Fruit fly (Drosophila melanogaster): ENCODE data around the gene daed.

daed gene

DNA sequence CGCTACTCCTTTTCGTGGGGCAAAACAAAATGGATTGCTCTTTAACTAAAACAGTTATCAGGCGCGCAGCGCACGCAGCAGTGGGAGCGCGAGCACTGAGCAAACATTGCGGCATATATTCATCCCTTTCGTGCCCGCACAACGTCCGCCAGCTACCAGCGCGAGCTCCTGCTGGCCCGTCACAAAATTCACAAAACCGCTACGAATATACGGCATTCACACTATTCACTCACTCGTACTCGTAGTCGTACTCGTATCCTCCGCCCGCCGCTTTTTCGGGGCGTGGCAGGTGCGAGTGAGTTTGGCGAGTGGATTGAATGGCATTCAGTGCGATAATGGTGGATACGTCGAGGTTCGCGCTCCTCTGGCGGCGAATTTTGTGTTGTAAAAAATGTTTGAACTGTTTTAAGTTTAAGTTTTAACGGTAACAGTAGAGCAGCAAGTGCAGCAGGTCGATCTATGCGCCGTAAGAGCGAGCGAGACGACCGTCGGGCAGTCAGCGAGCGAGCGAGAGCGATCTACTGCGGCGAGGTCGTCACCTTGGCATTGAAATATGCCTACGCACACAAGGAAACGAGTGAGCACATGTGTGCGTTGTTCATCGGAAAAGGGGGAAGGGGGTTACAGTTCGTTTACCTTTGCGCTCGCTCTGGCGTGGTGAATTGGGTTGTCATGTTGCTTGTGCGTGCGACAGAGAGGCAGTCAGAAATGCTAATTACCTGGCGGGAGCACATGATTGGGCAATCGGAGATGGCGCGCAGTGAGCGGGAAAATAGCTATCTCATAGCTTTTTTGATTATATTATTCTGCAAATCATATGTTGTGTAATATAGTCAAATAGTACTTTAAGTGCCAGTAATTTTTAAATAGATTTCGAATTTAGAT lies 19.3 kb downstream of the daed start:
- TF ChIP-seq OdsH (GFP tag; optimal IDR thresholded peaks at IDR 0.05): peak; percentile 68
- TF ChIP-seq CG31627 (GFP tag; optimal IDR thresholded peaks at IDR 0.05): peak; percentile 65
- TF ChIP-seq Sox14 (GFP tag; optimal IDR thresholded peaks at IDR 0.05): peak; percentile 48
- TF ChIP-seq CG3032 (tag; optimal IDR thresholded peaks at IDR 0.05): peak; percentile 31
- peak; percentile 84 for TF ChIP-seq Eip75B (GFP tag; optimal IDR thresholded peaks at IDR 0.05)
- peak; percentile 61 for TF ChIP-seq lz (GFP tag; optimal IDR thresholded peaks at IDR 0.05)
- no peak for TF ChIP-seq spab (GFP tag; optimal IDR thresholded peaks at IDR 0.05)
- TF ChIP-seq Sox15 (GFP tag; optimal IDR thresholded peaks at IDR 0.05): no peak
- TF ChIP-seq achi (GFP tag; optimal IDR thresholded peaks at IDR 0.05): peak; percentile 67
- no peak for TF ChIP-seq CG15336 (GFP tag; IDR thresholded peaks at IDR 0.05)
- TF ChIP-seq Ets21C (GFP tag; optimal IDR thresholded peaks at IDR 0.05): peak; percentile 52
- no peak for TF ChIP-seq CG11294 (GFP tag; IDR thresholded peaks at IDR 0.05)
- TF ChIP-seq CG8632 (GFP tag; optimal IDR thresholded peaks at IDR 0.05): peak; percentile 7
- peak; percentile 69 for TF ChIP-seq pdm3 (GFP tag; optimal IDR thresholded peaks at IDR 0.05)
- TF ChIP-seq CG32006 (GFP tag; optimal IDR thresholded peaks at IDR 0.05): peak; percentile 67
- peak; percentile 47 for TF ChIP-seq net (GFP tag; optimal IDR thresholded peaks at IDR 0.05)
- no peak for TF ChIP-seq CG7368 (GFP tag; optimal IDR thresholded peaks at IDR 0.05)
- TF ChIP-seq Hr38 (GFP tag; optimal IDR thresholded peaks at IDR 0.05): no peak
- no peak for TF ChIP-seq CG6163 (GFP tag; IDR thresholded peaks at IDR 0.05)
- peak; percentile 0 for TF ChIP-seq fd59A (GFP tag; optimal IDR thresholded peaks at IDR 0.05)
- TF ChIP-seq CG6808 (GFP tag; optimal IDR thresholded peaks at IDR 0.05): peak; percentile 55
- peak; percentile 31 for TF ChIP-seq CG8319 (GFP tag; optimal IDR thresholded peaks at IDR 0.05)
- TF ChIP-seq CG10631 (GFP tag; optimal IDR thresholded peaks at IDR 0.05): peak; percentile 74
- TF ChIP-seq CG1621 (tag; optimal IDR thresholded peaks at IDR 0.05): peak; percentile 93
- peak; percentile 67 for TF ChIP-seq CG9139 (GFP tag; optimal IDR thresholded peaks at IDR 0.05)
- peak; percentile 9 for TF ChIP-seq CG10669 (GFP tag; optimal IDR thresholded peaks at IDR 0.05)
- TF ChIP-seq svp (GFP tag): peak; percentile 100
- peak; percentile 34 for TF ChIP-seq dac (GFP tag; optimal IDR thresholded peaks at IDR 0.05)
- peak; percentile 23 for TF ChIP-seq CG6792 (GFP tag; optimal IDR thresholded peaks at IDR 0.05)
- TF ChIP-seq Eip93F (GFP tag; optimal IDR thresholded peaks at IDR 0.05): no peak
- TF ChIP-seq CG34406 (GFP tag; optimal IDR thresholded peaks at IDR 0.05): peak; percentile 1
- TF ChIP-seq Blimp-1 (GFP tag; optimal IDR thresholded peaks at IDR 0.05): peak; percentile 21
- TF ChIP-seq fd85E (GFP tag; optimal IDR thresholded peaks at IDR 0.05): no peak
- peak; percentile 77 for TF ChIP-seq Hr39 (GFP tag; optimal IDR thresholded peaks at IDR 0.05)
- no peak for TF ChIP-seq CG11902 (GFP tag; optimal IDR thresholded peaks at IDR 0.05)
- TF ChIP-seq Ets96B (tag; optimal IDR thresholded peaks at IDR 0.05): peak; percentile 44
- TF ChIP-seq CG3919 (GFP tag; optimal IDR thresholded peaks at IDR 0.05): peak; percentile 32
- peak; percentile 52 for TF ChIP-seq esn (GFP tag; optimal IDR thresholded peaks at IDR 0.05)
- no peak for TF ChIP-seq Gug (GFP tag; IDR thresholded peaks at IDR 0.05)
- TF ChIP-seq fkh (GFP tag; optimal IDR thresholded peaks at IDR 0.05): peak; percentile 99
- peak; percentile 48 for TF ChIP-seq cyc (GFP tag; optimal IDR thresholded peaks at IDR 0.05)
- TF ChIP-seq ss (GFP tag; optimal IDR thresholded peaks at IDR 0.05): peak; percentile 62 to 78
- no peak for TF ChIP-seq CG8119 (GFP tag; IDR thresholded peaks at IDR 0.05)
- peak; percentile 30 for TF ChIP-seq CG11762 (GFP tag; optimal IDR thresholded peaks at IDR 0.05; ENCODE audit: insufficient read depth)
- peak; percentile 69 for TF ChIP-seq acj6 (GFP tag; optimal IDR thresholded peaks at IDR 0.05)
- peak; percentile 46 for TF ChIP-seq Hr4 (GFP tag; optimal IDR thresholded peaks at IDR 0.05)
- TF ChIP-seq eg (GFP tag; IDR thresholded peaks at IDR 0.05): no peak
- peak; percentile 43 for TF ChIP-seq Sox102F (GFP tag; optimal IDR thresholded peaks at IDR 0.05)
- peak; percentile 41 for TF ChIP-seq Lpt (GFP tag; optimal IDR thresholded peaks at IDR 0.05)
- TF ChIP-seq dsx (GFP tag; optimal IDR thresholded peaks at IDR 0.05; ENCODE audit: poor library complexity, severe bottlenecking): peak; percentile 60
